Fruit fly (Drosophila melanogaster) whole organism, embryonic: ENCODE measurements around the gene CG11892.

Experiments
- Atf3 ChIP-seq: fragments of 200-800 bp; sonication (Bioruptor generic); optimal IDR thresholded peaks from 3 replicates; lab custom pipeline; 2016; ENCODE audit warnings: missing biosample characterization, missing genetic modification characterization
- CG11696 ChIP-seq: fragments of 200-800 bp; sonication (Bioruptor generic); IDR thresholded peaks from 2 replicates; pipeline ENCODE4 v1.3.6; 2022; ENCODE audit warnings: missing biosample characterization, missing genetic modification characterization
- CG12104 ChIP-seq: fragments of 200-800 bp; sonication (Bioruptor generic); optimal IDR thresholded peaks from 3 replicates; lab custom pipeline; 2016; ENCODE audit warnings: missing biosample characterization, missing genetic modification characterization
- CG12155 ChIP-seq: fragments of 200-800 bp; sonication (Bioruptor generic); optimal IDR thresholded peaks from 3 replicates; lab custom pipeline; 2016; ENCODE audit warnings: missing biosample characterization, missing genetic modification characterization
- CG12769 ChIP-seq: fragments of 200-800 bp; sonication (Bioruptor generic); optimal IDR thresholded peaks from 2 replicates; lab custom pipeline; 2019; ENCODE audit warnings: missing biosample characterization, mild to moderate bottlenecking, missing genetic modification characterization, moderate library complexity
- CG13296 ChIP-seq: fragments of 200-800 bp; sonication (Bioruptor generic); optimal IDR thresholded peaks from 3 replicates; lab custom pipeline; 2018; ENCODE audit warnings: missing biosample characterization, mild to moderate bottlenecking, missing genetic modification characterization
- CG13894 ChIP-seq: fragments of 200-800 bp; sonication (Bioruptor generic); optimal IDR thresholded peaks from 3 replicates; lab custom pipeline; 2018; ENCODE audit warnings: missing biosample characterization, mild to moderate bottlenecking, missing genetic modification characterization, moderate library complexity
- CG14441 ChIP-seq: fragments of 200-800 bp; sonication (Bioruptor generic); IDR thresholded peaks from 2 replicates; pipeline ENCODE4 v1.3.6; 2022; ENCODE audit warnings: missing biosample characterization, missing genetic modification characterization
- CG15269 ChIP-seq: fragments of 200-800 bp; sonication (Bioruptor generic); optimal IDR thresholded peaks from 2 replicates; lab custom pipeline; 2018; ENCODE audit warnings: missing biosample characterization, mild to moderate bottlenecking, missing genetic modification characterization, moderate library complexity
- CG34422 ChIP-seq: fragments of 200-800 bp; sonication (Bioruptor generic); IDR thresholded peaks from 3 replicates; pipeline ENCODE4 v1.3.6; 2022; ENCODE audit warnings: missing biosample characterization, missing genetic modification characterization
- CG7357 ChIP-seq: fragments of 200-800 bp; sonication (Bioruptor generic); IDR thresholded peaks from 3 replicates; pipeline ENCODE4 v1.3.6; 2022; ENCODE audit warnings: missing biosample characterization, missing genetic modification characterization
- CG8290 ChIP-seq, 3 experiments: fragments of 200-800 bp; sonication (Bioruptor generic); optimal IDR thresholded peaks; 2 replicates each; lab custom pipeline; 2016 to 2019; ENCODE audit warnings: missing biosample characterization in 3 of 3, missing genetic modification characterization in 3 of 3, mild to moderate bottlenecking in 2 of 3, moderate library complexity in 1 of 3
- Dbx ChIP-seq: fragments of 200-800 bp; sonication (Bioruptor generic); IDR thresholded peaks from 3 replicates; pipeline ENCODE4 v1.3.6; 2022; ENCODE audit warnings: missing biosample characterization, missing genetic modification characterization
- E2f2 ChIP-seq: fragments of 200-800 bp; sonication (Bioruptor generic); IDR thresholded peaks from 2 replicates; pipeline ENCODE4 v1.3.6; 2022; ENCODE audit warnings: missing biosample characterization, missing genetic modification characterization
- Ets65A ChIP-seq: fragments of 200-800 bp; sonication (Bioruptor generic); peaks from one replicate; lab custom pipeline; 2016; ENCODE audit warnings: missing biosample characterization, missing genetic modification characterization
- MBD-R2 ChIP-seq: fragments of 200-800 bp; sonication (Bioruptor generic); IDR thresholded peaks from 2 replicates; pipeline ENCODE4 v1.3.6; 2022; ENCODE audit warnings: missing biosample characterization, missing genetic modification characterization
- Meics ChIP-seq: fragments of 200-800 bp; sonication (Bioruptor generic); optimal IDR thresholded peaks from 2 replicates; lab custom pipeline; 2017; ENCODE audit warnings: missing biosample characterization, mild to moderate bottlenecking, missing genetic modification characterization
- Spps ChIP-seq: fragments of 200-800 bp; sonication (Bioruptor generic); optimal IDR thresholded peaks from 2 replicates; lab custom pipeline; 2018; ENCODE audit warnings: missing biosample characterization, mild to moderate bottlenecking, missing genetic modification characterization
- Trl ChIP-seq, 3 experiments: fragments of >200 bp in 2 of 3; fragments of 200-800 bp in 1 of 3; sonication (Bioruptor generic) in 1 of 3; optimal IDR thresholded peaks; 2 replicates in 1 of 3; 3 replicates in 2 of 3; lab custom pipeline; 2016 to 2017; ENCODE audit warnings: missing biosample characterization in 1 of 3, missing genetic modification characterization in 1 of 3
- bowl ChIP-seq: fragments of 200-800 bp; sonication (Bioruptor generic); IDR thresholded peaks from 2 replicates; pipeline ENCODE4 v1.3.6; 2022; ENCODE audit warnings: missing biosample characterization, missing genetic modification characterization
- br ChIP-seq: fragments of >200 bp; optimal IDR thresholded peaks from 2 replicates; lab custom pipeline; 2017
- btn ChIP-seq: fragments of 200-800 bp; sonication (Bioruptor generic); optimal IDR thresholded peaks from 2 replicates; lab custom pipeline; 2016; ENCODE audit warnings: missing biosample characterization, missing genetic modification characterization
- chinmo ChIP-seq: fragments of 200-800 bp; sonication (Bioruptor generic); IDR thresholded peaks from 4 replicates; pipeline ENCODE4 v1.3.6; 2022; ENCODE audit warnings: missing biosample characterization, missing genetic modification characterization; ENCODE audit not compliant: partially characterized antibody
- exex ChIP-seq: fragments of 200-800 bp; sonication (Bioruptor generic); optimal IDR thresholded peaks from 4 replicates; lab custom pipeline; 2018; ENCODE audit warnings: missing biosample characterization, mild to moderate bottlenecking, missing genetic modification characterization, moderate library complexity
- gem ChIP-seq: fragments of 200-800 bp; sonication (Bioruptor generic); optimal IDR thresholded peaks from 2 replicates; lab custom pipeline; 2019; ENCODE audit warnings: missing biosample characterization, mild to moderate bottlenecking, missing genetic modification characterization, moderate library complexity
- gfzf ChIP-seq: fragments of 200-800 bp; sonication (Bioruptor generic); optimal IDR thresholded peaks from 2 replicates; lab custom pipeline; 2016; ENCODE audit warnings: missing biosample characterization, mild to moderate bottlenecking, missing genetic modification characterization, moderate library complexity
- hkb ChIP-seq, 2 experiments: fragments of 200-800 bp in 1 of 2; fragments of >200 bp in 1 of 2; sonication (Bioruptor generic) in 1 of 2; IDR thresholded peaks in 1 of 2; optimal IDR thresholded peaks in 1 of 2; 2 replicates each; pipeline versions ENCODE4 v1.3.6 to Lab custom; 2017 to 2022; ENCODE audit warnings: missing biosample characterization in 1 of 2, missing genetic modification characterization in 1 of 2
- lbe ChIP-seq: fragments of 200-800 bp; sonication (Bioruptor generic); optimal IDR thresholded peaks from 2 replicates; lab custom pipeline; 2016; ENCODE audit warnings: missing biosample characterization, mild to moderate bottlenecking, missing genetic modification characterization
- pzg ChIP-seq: fragments of 200-800 bp; sonication (Bioruptor generic); optimal IDR thresholded peaks from 3 replicates; lab custom pipeline; 2018; ENCODE audit warnings: missing biosample characterization, mild to moderate bottlenecking, missing genetic modification characterization, moderate library complexity
- sug ChIP-seq: fragments of 200-800 bp; optimal IDR thresholded peaks from 2 replicates; lab custom pipeline; 2019; ENCODE audit warnings: missing biosample characterization, mild to moderate bottlenecking, missing genetic modification characterization, moderate library complexity
- tll ChIP-seq, 2 experiments: fragments of 200-800 bp in 1 of 2; fragments of >200 bp in 1 of 2; sonication (Bioruptor generic) in 1 of 2; optimal IDR thresholded peaks; 2 replicates each; lab custom pipeline; 2017 to 2019; ENCODE audit warnings: missing biosample characterization in 2 of 2, missing genetic modification characterization in 2 of 2, mild to moderate bottlenecking in 1 of 2, moderate library complexity in 1 of 2

Gene CG11892

DNA sequence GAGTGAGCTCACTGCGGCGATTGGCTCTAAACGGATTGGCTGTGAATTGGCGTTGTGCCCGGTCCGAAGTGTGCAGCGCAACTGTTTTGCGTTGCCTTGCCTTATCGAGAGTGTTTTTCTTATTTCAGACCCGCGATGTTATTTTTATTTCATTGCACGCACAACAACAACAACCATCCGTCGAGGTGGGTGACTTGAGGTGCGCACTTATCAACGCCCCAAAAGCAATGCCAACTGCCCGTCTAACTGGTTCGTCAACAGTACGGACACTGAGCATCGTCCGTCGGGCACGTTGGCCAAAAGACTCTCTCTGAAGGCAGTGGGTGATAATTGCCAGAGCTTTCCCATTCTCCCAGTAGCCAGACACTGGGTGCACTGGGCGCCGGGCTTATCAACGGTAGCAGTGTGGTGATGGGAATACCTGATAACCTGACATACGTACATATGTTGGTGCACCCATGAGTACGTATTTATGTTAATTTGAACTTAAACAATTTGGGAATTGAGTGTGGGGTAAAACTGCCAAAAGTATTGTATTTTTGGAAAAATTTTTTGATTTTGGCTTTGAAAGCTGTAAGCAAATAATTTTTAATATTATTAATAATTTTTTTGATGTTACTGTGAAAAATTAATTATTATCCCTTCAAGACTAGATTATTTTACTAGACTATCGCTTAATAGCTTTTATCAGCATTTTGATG, 14.1 kb downstream of the CG11892 start, which contains the start of gene CG31102 (continued):
- peak; percentile 85; the same call in 3 of the 4 replicates for TF ChIP-seq chinmo (GFP tag; lab: Robert Waterston, UW)
- TF ChIP-seq CG34422: 0 out of 3 replicates have a peak, but pooled peaks have one; percentile 18
- peak; percentile 53; the same call in 1 of the 2 replicates for TF ChIP-seq CG11696 (GFP tag; lab: Robert Waterston, UW)
- TF ChIP-seq CG12104 (GFP tag; lab: Kevin White, UChicago): no peak
- peak; percentile 58 for TF ChIP-seq Ets65A (GFP tag; lab: Kevin White, UChicago)
- TF ChIP-seq br (lab: Kevin White, UChicago): no peak
- TF ChIP-seq lbe: peak; percentile 24
- TF ChIP-seq Dbx: 0 out of 3 replicates have a peak, but pooled peaks have one; percentile 37
- TF ChIP-seq, all 482 proteins: peak for 23

dm6 chr3R:25297678-25298077, 16.3 kb downstream of the CG11892 start, which contains the start of gene CG31097:
CG31097 (minus strand) TSS chr3R:25297778.
- no peak for TF ChIP-seq Meics
- TF ChIP-seq exex (tag; lab: Kevin White, UChicago): peak; percentile 4
- TF ChIP-seq btn (GFP tag; lab: Kevin White, UChicago): no peak
- no peak for TF ChIP-seq Atf3 (GFP tag; lab: Kevin White, UChicago)

DNA sequence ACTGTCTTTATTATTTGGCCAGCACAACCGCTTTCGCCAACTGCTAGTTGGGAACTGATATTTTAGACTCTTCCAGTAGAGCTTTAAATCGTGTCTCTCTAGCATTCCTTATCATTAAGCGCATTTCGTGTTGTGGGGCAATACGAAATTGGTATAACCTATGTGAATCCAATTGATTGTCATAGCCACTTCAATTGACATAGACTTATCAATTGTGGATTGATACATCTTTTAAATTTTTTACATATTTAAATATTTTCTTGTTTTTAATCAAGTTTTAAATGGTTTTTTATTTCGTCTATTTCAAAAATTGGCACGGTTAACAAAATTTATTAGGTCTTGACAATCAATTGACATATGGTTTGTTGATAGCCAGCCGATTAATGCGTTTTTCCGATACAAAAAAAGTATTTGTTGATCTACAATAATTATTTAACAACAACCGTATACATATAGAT, 18.2 kb downstream of the CG11892 start, which contains the start of gene CG31288:
Gene CG31288 (minus strand): TSS at position 51 of the 458 bp plus-strand sequence.
- TF ChIP-seq exex (tag; lab: Kevin White, UChicago): peak; percentile 46
- no peak for TF ChIP-seq pzg (GFP tag; lab: Kevin White, UChicago)
- TF ChIP-seq CG14441 (GFP tag; lab: Robert Waterston, UW): no peak

DNA sequence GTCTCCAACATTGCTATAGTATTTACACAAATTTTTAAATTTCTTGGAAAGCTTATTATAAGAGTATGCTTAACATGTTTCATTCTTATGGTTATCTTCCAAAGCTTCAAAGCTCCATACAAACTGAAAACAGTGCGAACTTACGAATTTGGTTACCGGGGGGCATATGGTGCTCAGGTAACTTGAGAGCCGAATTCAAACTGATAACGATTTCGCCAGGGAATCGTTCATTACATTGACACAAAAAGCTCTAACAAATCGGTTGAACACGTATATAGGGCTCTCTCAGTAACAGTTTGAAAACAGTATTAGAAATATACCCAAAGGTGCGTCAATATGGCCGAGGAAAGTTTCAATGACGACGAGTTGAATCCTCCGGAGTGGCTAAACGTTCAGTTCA, 19.2 kb downstream of the CG11892 start, which contains the start of gene CG13659:
Gene CG13659 (plus strand): TSS at position 317 of the 400 bp plus-strand sequence.
- no peak for TF ChIP-seq gem (tag; lab: Kevin White, UChicago)
- TF ChIP-seq gfzf: no peak
- peak in 1 of 2 experiments; percentile 19 for TF ChIP-seq Trl (optimal IDR thresholded peaks at IDR 0.05; lab: Kevin White, UChicago)
- no peak for TF ChIP-seq Trl (GFP tag; optimal IDR thresholded peaks at IDR 0.05; lab: Kevin White, UChicago)
- peak; percentile 57; the same call in 1 of the 4 replicates for TF ChIP-seq chinmo (GFP tag; lab: Robert Waterston, UW)
- no peak for TF ChIP-seq CG7357 (GFP tag; lab: Robert Waterston, UW)
- TF ChIP-seq CG12155 (GFP tag; lab: Kevin White, UChicago): no peak
- no peak for TF ChIP-seq tll (GFP tag; optimal IDR thresholded peaks at IDR 0.05; lab: Kevin White, UChicago)
- no peak for TF ChIP-seq bowl
- TF ChIP-seq CG13894 (tag; lab: Kevin White, UChicago): peak; percentile 30
- no peak for TF ChIP-seq MBD-R2 (GFP tag; lab: Robert Waterston, UW)
- peak; percentile 61 for TF ChIP-seq CG12769 (tag; lab: Kevin White, UChicago)
- TF ChIP-seq hkb (optimal IDR thresholded peaks at IDR 0.05; lab: Kevin White, UChicago): no peak
- TF ChIP-seq hkb (GFP tag; IDR thresholded peaks at IDR 0.05; lab: Robert Waterston, UW): peak; percentile 10; the same call in 1 of the 2 replicates
- no peak for TF ChIP-seq CG8290 (GFP tag; optimal IDR thresholded peaks at IDR 0.05; lab: Kevin White, UChicago)
- peak in 1 of 2 experiments; percentile 4 for TF ChIP-seq CG8290 (tag; optimal IDR thresholded peaks at IDR 0.05; lab: Kevin White, UChicago)
- peak; percentile 41 for TF ChIP-seq CG15269
- TF ChIP-seq E2f2 (GFP tag; lab: Robert Waterston, UW): no peak
- TF ChIP-seq exex (tag; lab: Kevin White, UChicago): peak; percentile 23
- TF ChIP-seq Spps (tag; lab: Kevin White, UChicago): no peak
- 0 out of 3 replicates have a peak, but pooled peaks have one; percentile 28 for TF ChIP-seq Dbx
- no peak for TF ChIP-seq CG13296
- peak; percentile 97 for TF ChIP-seq sug
